Fruit fly (Drosophila melanogaster): Measurements from ENCODE around the gene Best1.

The Best1 gene

dm6 chr3R:10139649-10140598 is 30.4 kb downstream of the Best1 start, which contains the start of gene tws (continued):
- no peak for TF ChIP-seq wor (GFP tag; IDR thresholded peaks at IDR 0.05)
- TF ChIP-seq Hey (tag; optimal IDR thresholded peaks at IDR 0.05): no peak
- TF ChIP-seq Opbp (GFP tag; IDR thresholded peaks at IDR 0.05; ENCODE audit: partially characterized antibody): 0 out of 3 replicates have a peak, but pooled peaks have one; percentile 31
- TF ChIP-seq Scr (GFP tag; IDR thresholded peaks at IDR 0.05; ENCODE audit: partially characterized antibody): no peak
- TF ChIP-seq Trl (optimal IDR thresholded peaks at IDR 0.05): peak; percentile 82 to 92
- no peak for TF ChIP-seq Trl (GFP tag; optimal IDR thresholded peaks at IDR 0.05)
- peak; percentile 30; the same call in 1 of the 2 replicates for TF ChIP-seq CG31224 (GFP tag; IDR thresholded peaks at IDR 0.05)
- TF ChIP-seq CG12299 (tag; optimal IDR thresholded peaks at IDR 0.05): no peak
- TF ChIP-seq ro (GFP tag; IDR thresholded peaks at IDR 0.05): no peak
- no peak for TF ChIP-seq knrl (GFP tag; IDR thresholded peaks at IDR 0.05; ENCODE audit: partially characterized antibody)
- TF ChIP-seq CG5245 (GFP tag; optimal IDR thresholded peaks at IDR 0.05): no peak
- no peak for TF ChIP-seq Fer3 (tag; optimal IDR thresholded peaks at IDR 0.05)
- no peak for TF ChIP-seq CG4282 (GFP tag; optimal IDR thresholded peaks at IDR 0.05)
- peak; percentile 49 for TF ChIP-seq ATbp (GFP tag; optimal IDR thresholded peaks at IDR 0.05)
- TF ChIP-seq CG6272 (GFP tag; IDR thresholded peaks at IDR 0.05): no peak
- TF ChIP-seq corto (GFP tag; optimal IDR thresholded peaks at IDR 0.05): peak; percentile 30
- peak; percentile 26 for TF ChIP-seq CG2712 (tag; optimal IDR thresholded peaks at IDR 0.05)
- no peak for TF ChIP-seq CG8290 (GFP tag; optimal IDR thresholded peaks at IDR 0.05)
- TF ChIP-seq CG8290 (tag; optimal IDR thresholded peaks at IDR 0.05): peak in 1 of 2 experiments; percentile 94
- no peak for TF ChIP-seq repo (GFP tag; optimal IDR thresholded peaks at IDR 0.05)
- TF ChIP-seq Deaf1 (tag; optimal IDR thresholded peaks at IDR 0.05): peak; percentile 24
- peak; percentile 50; the same call in 1 of the 2 replicates for TF ChIP-seq dati (GFP tag; IDR thresholded peaks at IDR 0.05)
- peak; percentile 10 for TF ChIP-seq CG15601 (tag; optimal IDR thresholded peaks at IDR 0.05)
- TF ChIP-seq pb (GFP tag; optimal IDR thresholded peaks at IDR 0.05): peak; percentile 50
- TF ChIP-seq Fer1 (GFP tag; optimal IDR thresholded peaks at IDR 0.05): peak; percentile 62
- 0 out of 3 replicates have a peak, but pooled peaks have one; percentile 35 for TF ChIP-seq CG7357 (GFP tag; IDR thresholded peaks at IDR 0.05)
- TF ChIP-seq Six4 (GFP tag; optimal IDR thresholded peaks at IDR 0.05): no peak
- peak; percentile 55 for TF ChIP-seq fd3F (GFP tag; optimal IDR thresholded peaks at IDR 0.05)
- TF ChIP-seq CG31365 (tag; optimal IDR thresholded peaks at IDR 0.05): peak; percentile 56
- TF ChIP-seq CG6854 (GFP tag; optimal IDR thresholded peaks at IDR 0.05): peak; percentile 53
- peak; percentile 50 for TF ChIP-seq CG2120 (GFP tag; optimal IDR thresholded peaks at IDR 0.05)
- no peak for TF ChIP-seq Poxn (GFP tag; IDR thresholded peaks at IDR 0.05)
- TF ChIP-seq al (GFP tag; IDR thresholded peaks at IDR 0.05): 0 out of 2 replicates have a peak, but pooled peaks have one; percentile 37
- 0 out of 2 replicates have a peak, but pooled peaks have one; percentile 10 for TF ChIP-seq sim (GFP tag; IDR thresholded peaks at IDR 0.05)
- no peak for TF ChIP-seq ttk (GFP tag; IDR thresholded peaks at IDR 0.05)
- no peak; the same call in 1 of the 2 replicates for TF ChIP-seq amos (GFP tag; IDR thresholded peaks at IDR 0.05; ENCODE audit: partially characterized antibody)
- peak; percentile 58 for TF ChIP-seq Ada2b (GFP tag; IDR thresholded peaks at IDR 0.05)
- TF ChIP-seq pita (GFP tag; optimal IDR thresholded peaks at IDR 0.05): no peak
- TF ChIP-seq Fer2 (tag; optimal IDR thresholded peaks at IDR 0.05): no peak
- TF ChIP-seq Asciz (GFP tag; optimal IDR thresholded peaks at IDR 0.05): peak; percentile 42
- peak; percentile 51 for TF ChIP-seq CG15514 (GFP tag; optimal IDR thresholded peaks at IDR 0.05)
- peak; percentile 75 for TF ChIP-seq lab (GFP tag; optimal IDR thresholded peaks at IDR 0.05)
- TF ChIP-seq CG17186 (GFP tag; optimal IDR thresholded peaks at IDR 0.05): no peak
- TF ChIP-seq dmrt99B (tag; optimal IDR thresholded peaks at IDR 0.05): peak; percentile 48
- TF ChIP-seq gcm (GFP tag; optimal IDR thresholded peaks at IDR 0.05): peak; percentile 18
- TF ChIP-seq CG3281 (GFP tag; optimal IDR thresholded peaks at IDR 0.05): peak; percentile 72
- TF ChIP-seq CrebB (tag; optimal IDR thresholded peaks at IDR 0.05): peak; percentile 77
- peak; percentile 35 for TF ChIP-seq Ssrp (tag; optimal IDR thresholded peaks at IDR 0.05)
